Worm (Caenorhabditis elegans) whole organism, mixed stage, embryonic: ENCODE results near the gene T04F8.2.

Experiments used
- ceh-83 ChIP-seq: fragments of 200-800 bp; sonication (Bioruptor generic); optimal IDR thresholded peaks from 2 replicates; lab custom pipeline; 2018; ENCODE audit warnings: mild to moderate bottlenecking, missing genetic modification characterization, missing compliant biosample characterization
- cnd-1 ChIP-seq: fragments of 200-800 bp; sonication (Bioruptor generic); optimal IDR thresholded peaks from 2 replicates; lab custom pipeline; 2018; ENCODE audit warnings: mild to moderate bottlenecking, missing genetic modification characterization, missing compliant biosample characterization
- hlh-1 ChIP-seq: fragments of 150-350 bp; optimal IDR thresholded peaks from 2 replicates; lab custom pipeline; 2014; ENCODE audit warnings: missing biosample characterization, missing genetic modification reagents, missing genetic modification characterization
- mep-1 ChIP-seq: fragments of 150-350 bp; optimal IDR thresholded peaks from 2 replicates; lab custom pipeline; 2017; ENCODE audit warnings: missing biosample characterization, missing genetic modification reagents, missing genetic modification characterization, inconsistent platforms
- nhr-237 ChIP-seq: fragments of 150-350 bp; optimal IDR thresholded peaks from 2 replicates; lab custom pipeline; 2014; ENCODE audit warnings: missing biosample characterization, missing genetic modification characterization
- nhr-76 ChIP-seq: sonication (generic microtip); optimal IDR thresholded peaks from 2 replicates; lab custom pipeline; 2017; ENCODE audit warnings: missing biosample characterization, missing genetic modification characterization
- snpc-4 ChIP-seq: fragments of 150-350 bp; optimal IDR thresholded peaks from 2 replicates; lab custom pipeline; 2014; ENCODE audit warnings: missing biosample characterization, missing genetic modification characterization
- sptf-1 ChIP-seq: sonication (generic microtip); optimal IDR thresholded peaks from 2 replicates; lab custom pipeline; 2017; ENCODE audit warnings: mild to moderate bottlenecking, missing genetic modification characterization, moderate library complexity, missing compliant biosample characterization
- ztf-11 ChIP-seq: fragments of 150-350 bp; optimal IDR thresholded peaks from 2 replicates; lab custom pipeline; 2014; ENCODE audit warnings: missing biosample characterization, missing genetic modification characterization

ce11 chrX:11693092-11693491 lies 36.7 kb upstream of the T04F8.2 start, which contains the start of gene smcl-1:
- TF ChIP-seq nhr-237 (tag; lab: Kevin White, UChicago): no peak
- no peak for TF ChIP-seq ceh-83 (GFP tag; lab: Kevin White, UChicago)
- peak; percentile 34 for TF ChIP-seq mep-1 (tag; lab: Kevin White, UChicago)
- no peak for TF ChIP-seq nhr-76
- no peak for TF ChIP-seq sptf-1 (tag; lab: Kevin White, UChicago)
- no peak for TF ChIP-seq cnd-1 (tag; lab: Kevin White, UChicago)
- TF ChIP-seq snpc-4 (tag; lab: Kevin White, UChicago): no peak
- peak; percentile 34 for TF ChIP-seq hlh-1
- no peak for TF ChIP-seq ztf-11 (tag; lab: Kevin White, UChicago)
